5 worm cellular contexts compared by ENCODE assay signal in the genomic region with DNA sequence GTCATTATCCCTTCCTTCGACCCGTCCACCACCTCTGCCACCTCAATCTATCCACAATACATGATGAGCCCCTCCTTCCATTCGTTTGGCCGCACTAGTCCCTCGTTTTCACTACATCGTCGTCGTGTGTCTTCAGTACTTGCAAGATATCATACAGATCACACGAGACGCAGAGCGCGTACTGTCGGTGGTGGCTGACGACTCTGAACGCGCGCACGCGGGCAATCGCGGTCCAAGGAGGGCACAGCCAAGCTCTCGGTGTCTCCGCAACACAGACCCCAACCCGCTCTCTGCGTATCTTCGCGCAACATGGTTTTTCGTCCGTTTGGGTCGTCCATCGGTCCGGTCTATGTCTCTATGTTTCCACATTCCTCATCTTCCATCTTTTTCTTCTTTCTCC.
TF ChIP-seq lines count a peak whose summit lies in the region.

No protein-coding gene starts in this region.

TF ChIP-seq in whole organism, L1 larva, 84 proteins besides CTCF, POLR2A, EP300 and RAD21 (continues in another document):
- TF ChIP-seq unc-130 (tag; optimal IDR thresholded peaks at IDR 0.05; lab: Kevin White, UChicago) = no peak
- TF ChIP-seq vab-15 (tag; optimal IDR thresholded peaks at IDR 0.05; lab: Kevin White, UChicago) = no peak
- TF ChIP-seq nhr-47 (tag; optimal IDR thresholded peaks at IDR 0.05; lab: Kevin White, UChicago) = peak; percentile 4
- no peak for TF ChIP-seq ceh-88 (GFP tag; IDR thresholded peaks at IDR 0.05; lab: Robert Waterston, UW)
- no peak for TF ChIP-seq ceh-8 (GFP tag; optimal IDR thresholded peaks at IDR 0.05; lab: Kevin White, UChicago)
- no peak for TF ChIP-seq lin-15B (tag; optimal IDR thresholded peaks at IDR 0.05; lab: Kevin White, UChicago)
- TF ChIP-seq unc-98 (GFP tag; IDR thresholded peaks at IDR 0.05; lab: Robert Waterston, UW) = no peak
- TF ChIP-seq C16A3.4 (tag; optimal IDR thresholded peaks at IDR 0.05; lab: Kevin White, UChicago) = no peak
- TF ChIP-seq nhr-237 (tag; optimal IDR thresholded peaks at IDR 0.05; lab: Kevin White, UChicago) = no peak
- no peak for TF ChIP-seq unc-86 (tag; optimal IDR thresholded peaks at IDR 0.05; lab: Kevin White, UChicago)
- TF ChIP-seq nhr-28 (tag; optimal IDR thresholded peaks at IDR 0.05; lab: Kevin White, UChicago) = no peak
- no peak for TF ChIP-seq nhr-90 (tag; optimal IDR thresholded peaks at IDR 0.05; lab: Kevin White, UChicago; ENCODE audit: poor library complexity)
- no peak for TF ChIP-seq aha-1 (tag; optimal IDR thresholded peaks at IDR 0.05; lab: Kevin White, UChicago)
- TF ChIP-seq lsy-2 (tag; optimal IDR thresholded peaks at IDR 0.05; lab: Kevin White, UChicago) = no peak
- TF ChIP-seq nhr-20 (tag; optimal IDR thresholded peaks at IDR 0.05; lab: Kevin White, UChicago) = no peak
- TF ChIP-seq elt-2 (tag; optimal IDR thresholded peaks at IDR 0.05; lab: Kevin White, UChicago) = no peak
- TF ChIP-seq sptf-1 (tag; optimal IDR thresholded peaks at IDR 0.05; lab: Kevin White, UChicago) = no peak
- no peak for TF ChIP-seq lin-35 (GFP tag; optimal IDR thresholded peaks at IDR 0.05; lab: Kevin White, UChicago)

TF ChIP-seq in whole organism, L3 larva, 47 proteins besides CTCF, POLR2A, EP300 and RAD21 (continues in another document):
- no peak for TF ChIP-seq ama-1 (optimal IDR thresholded peaks at IDR 0.05; lab: Kevin White, UChicago)
- no peak for TF ChIP-seq nhr-25 (tag; optimal IDR thresholded peaks at IDR 0.05; lab: Kevin White, UChicago)
- TF ChIP-seq zag-1 (tag; optimal IDR thresholded peaks at IDR 0.05; lab: Kevin White, UChicago) = no peak
- TF ChIP-seq aly-2 (tag; optimal IDR thresholded peaks at IDR 0.05; lab: Kevin White, UChicago) = no peak
- TF ChIP-seq hmg-11 (tag; optimal IDR thresholded peaks at IDR 0.05; lab: Kevin White, UChicago) = peak; percentile 70
- no peak for TF ChIP-seq ceh-9 (tag; optimal IDR thresholded peaks at IDR 0.05; lab: Kevin White, UChicago)
- no peak for TF ChIP-seq R02D3.7 (tag; optimal IDR thresholded peaks at IDR 0.05; lab: Kevin White, UChicago)
- no peak for TF ChIP-seq tbx-2 (tag; optimal IDR thresholded peaks at IDR 0.05; lab: Kevin White, UChicago)
- no peak for TF ChIP-seq elt-1 (tag; optimal IDR thresholded peaks at IDR 0.05; lab: Kevin White, UChicago)
- peak; percentile 23 for TF ChIP-seq lin-39 (tag; optimal IDR thresholded peaks at IDR 0.05; lab: Kevin White, UChicago)
- TF ChIP-seq nfya-1 (tag; optimal IDR thresholded peaks at IDR 0.05; lab: Kevin White, UChicago; ENCODE audit: insufficient read depth) = peak; percentile 18
- peak; percentile 9 for TF ChIP-seq nhr-23 (tag; optimal IDR thresholded peaks at IDR 0.05; lab: Kevin White, UChicago)
- TF ChIP-seq egl-27 (tag; optimal IDR thresholded peaks at IDR 0.05; lab: Kevin White, UChicago) = no peak
- TF ChIP-seq nhr-11 (tag; optimal IDR thresholded peaks at IDR 0.05; lab: Kevin White, UChicago) = no peak
- TF ChIP-seq mdl-1 (tag; optimal IDR thresholded peaks at IDR 0.05; lab: Kevin White, UChicago) = no peak
- no peak for TF ChIP-seq ztf-4 (tag; optimal IDR thresholded peaks at IDR 0.05; lab: Kevin White, UChicago)
- TF ChIP-seq lin-15B (tag; optimal IDR thresholded peaks at IDR 0.05; lab: Kevin White, UChicago) = no peak
- no peak for TF ChIP-seq nhr-76 (tag; optimal IDR thresholded peaks at IDR 0.05; lab: Kevin White, UChicago)
- TF ChIP-seq nhr-28 (tag; optimal IDR thresholded peaks at IDR 0.05; lab: Kevin White, UChicago) = no peak

TF ChIP-seq in whole organism, early embryonic, 17 proteins besides CTCF, POLR2A, EP300 and RAD21:
- TF ChIP-seq B0310.2 (tag; optimal IDR thresholded peaks at IDR 0.05; lab: Kevin White, UChicago) (peak; percentile 0), hmg-4 (GFP tag; optimal IDR thresholded peaks at IDR 0.05; lab: Kevin White, UChicago) (peak; percentile 94), hnd-1 (tag; optimal IDR thresholded peaks at IDR 0.05; lab: Kevin White, UChicago) (no peak), scrt-1 (GFP tag; IDR thresholded peaks at IDR 0.05; lab: Robert Waterston, UW) (peak; percentile 8; the same call in 1 of the 2 replicates), aly-1 (tag; optimal IDR thresholded peaks at IDR 0.05; lab: Kevin White, UChicago) (peak; percentile 68), tbx-37 (GFP tag; conservative IDR thresholded peaks at IDR 0.05; lab: Robert Waterston, UW) (no peak), ceh-36 (tag; optimal IDR thresholded peaks at IDR 0.05; lab: Kevin White, UChicago) (peak; percentile 21), F13C5.2 (tag; optimal IDR thresholded peaks at IDR 0.05; lab: Kevin White, UChicago) (peak; percentile 44)

TF ChIP-seq in whole organism, midembryonic, 9 proteins besides CTCF, POLR2A, EP300 and RAD21:
- TF ChIP-seq tab-1 (GFP tag; IDR thresholded peaks at IDR 0.05; lab: Robert Waterston, UW) = peak; percentile 74
- no peak; the same call in 1 of the 2 replicates for TF ChIP-seq ztf-29 (GFP tag; IDR thresholded peaks at IDR 0.05; lab: Robert Waterston, UW)
- TF ChIP-seq klf-2 (GFP tag; conservative IDR thresholded peaks at IDR 0.05; lab: Robert Waterston, UW) = no peak
- no peak for TF ChIP-seq med-1 (GFP tag; optimal IDR thresholded peaks at IDR 0.05; lab: Kevin White, UChicago; ENCODE audit: insufficient read depth)
- TF ChIP-seq cog-1 (tag; optimal IDR thresholded peaks at IDR 0.05; lab: Kevin White, UChicago) = peak; percentile 58
- peak; percentile 54; the same call in 1 of the 2 replicates for TF ChIP-seq flt-1 (GFP tag; IDR thresholded peaks at IDR 0.05; lab: Robert Waterston, UW)
- TF ChIP-seq ztf-23 (GFP tag; IDR thresholded peaks at IDR 0.05; lab: Robert Waterston, UW) = 0 out of 2 replicates have a peak, but pooled peaks have one; percentile 33

TF ChIP-seq in whole organism, young adult, 124 proteins besides CTCF, POLR2A, EP300 and RAD21:
- TF ChIP-seq ceh-27 (GFP tag; optimal IDR thresholded peaks at IDR 0.05; lab: Kevin White, UChicago) = peak; percentile 25
- no peak for TF ChIP-seq cebp-1 (GFP tag; IDR thresholded peaks at IDR 0.05; lab: Robert Waterston, UW)
- peak; percentile 12 for TF ChIP-seq cebp-1 (tag; optimal IDR thresholded peaks at IDR 0.05; lab: Kevin White, UChicago)
- 0 out of 2 replicates have a peak, but pooled peaks have one; percentile 25 for TF ChIP-seq lin-26 (GFP tag; IDR thresholded peaks at IDR 0.05; lab: Robert Waterston, UW)
- peak; percentile 67 for TF ChIP-seq dox-1 (GFP tag; IDR thresholded peaks at IDR 0.05; lab: Robert Waterston, UW)
- TF ChIP-seq egrh-3 (GFP tag; IDR thresholded peaks at IDR 0.05; lab: Robert Waterston, UW) = peak; percentile 78; the same call in 1 of the 2 replicates
- TF ChIP-seq attf-5 (GFP tag; optimal IDR thresholded peaks at IDR 0.05; lab: Kevin White, UChicago) = peak; percentile 1
- no peak for TF ChIP-seq B0261.1 (tag; optimal IDR thresholded peaks at IDR 0.05; lab: Kevin White, UChicago)
- TF ChIP-seq die-1 (tag; optimal IDR thresholded peaks at IDR 0.05; lab: Kevin White, UChicago) = peak; percentile 6
- no peak for TF ChIP-seq F55B11.4 (tag; optimal IDR thresholded peaks at IDR 0.05; lab: Kevin White, UChicago; ENCODE audit: borderline replicate concordance, insufficient read depth)
- peak; percentile 61 for TF ChIP-seq hmg-1.2 (GFP tag; IDR thresholded peaks at IDR 0.05; lab: Robert Waterston, UW)
- peak; percentile 48; the same call in 1 of the 2 replicates for TF ChIP-seq mcd-1 (GFP tag; IDR thresholded peaks at IDR 0.05; lab: Robert Waterston, UW)
- no peak for TF ChIP-seq ceh-79 (tag; optimal IDR thresholded peaks at IDR 0.05; lab: Kevin White, UChicago)
- no peak for TF ChIP-seq ztf-28 (GFP tag; IDR thresholded peaks at IDR 0.05; lab: Robert Waterston, UW)
- no peak for TF ChIP-seq ZK185.1 (tag; optimal IDR thresholded peaks at IDR 0.05; lab: Kevin White, UChicago; ENCODE audit: poor library complexity, severe bottlenecking)
- TF ChIP-seq B0336.3 (GFP tag; IDR thresholded peaks at IDR 0.05; lab: Robert Waterston, UW) = 0 out of 2 replicates have a peak, but pooled peaks have one; percentile 19
- no peak for TF ChIP-seq nhr-179 (tag; optimal IDR thresholded peaks at IDR 0.05; lab: Kevin White, UChicago)
- TF ChIP-seq K11D2.4 (GFP tag; IDR thresholded peaks at IDR 0.05; lab: Robert Waterston, UW) = 0 out of 2 replicates have a peak, but pooled peaks have one; percentile 15
- TF ChIP-seq zfh-2 (GFP tag; conservative IDR thresholded peaks at IDR 0.05; lab: Robert Waterston, UW) = peak; percentile 96
- no peak for TF ChIP-seq F49E8.2 (tag; optimal IDR thresholded peaks at IDR 0.05; lab: Kevin White, UChicago; ENCODE audit: insufficient read depth)
TF ChIP-seq in whole organism, young adult: peak in this region for 12.
